Fruit fly (Drosophila melanogaster): ENCODE measurements around the gene CG14309.

DNA sequence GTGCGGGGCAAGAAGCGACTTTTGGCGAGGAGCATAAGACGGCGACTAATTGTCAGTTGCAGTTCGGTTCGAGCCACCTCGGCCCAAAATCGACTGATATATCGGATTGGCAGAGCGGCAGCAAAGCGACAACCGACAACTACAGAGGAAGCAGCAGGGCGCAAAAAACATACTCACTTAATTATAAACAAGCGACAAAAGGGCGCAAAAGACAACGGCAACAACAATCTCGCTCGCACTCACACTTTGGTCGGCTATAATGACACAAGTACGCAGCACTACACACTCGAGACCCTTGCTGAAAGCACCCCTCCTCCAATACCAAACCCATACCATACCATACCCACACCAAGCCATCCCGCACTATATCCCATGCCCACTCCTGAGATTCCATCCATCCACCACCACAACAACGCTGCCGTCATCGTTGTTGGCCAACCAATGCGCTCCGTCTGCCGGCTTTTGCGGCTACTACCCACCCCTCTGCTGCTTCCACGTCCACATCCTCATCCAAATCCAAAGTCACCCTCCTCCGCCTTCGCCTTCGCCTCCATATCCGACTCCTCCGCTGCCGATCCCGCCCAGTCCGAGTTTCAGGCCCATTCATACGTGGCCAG, 12.1 kb downstream of the CG14309 start, which contains the start of gene gl:
- TF ChIP-seq fd85E (GFP tag; optimal IDR thresholded peaks at IDR 0.05) (no peak), achi (GFP tag; optimal IDR thresholded peaks at IDR 0.05) (no peak), fd59A (GFP tag; optimal IDR thresholded peaks at IDR 0.05) (no peak), Ets21C (GFP tag; optimal IDR thresholded peaks at IDR 0.05) (no peak), dac (GFP tag; optimal IDR thresholded peaks at IDR 0.05) (no peak), CG32006 (GFP tag; optimal IDR thresholded peaks at IDR 0.05) (no peak), Met (GFP tag; optimal IDR thresholded peaks at IDR 0.05) (no peak), CG1621 (tag; optimal IDR thresholded peaks at IDR 0.05) (no peak), CG7368 (GFP tag; optimal IDR thresholded peaks at IDR 0.05) (no peak), CG16779 (tag; optimal IDR thresholded peaks at IDR 0.05) (no peak), vri (GFP tag; optimal IDR thresholded peaks at IDR 0.05) (no peak), Sox14 (GFP tag; optimal IDR thresholded peaks at IDR 0.05) (no peak), acj6 (GFP tag; optimal IDR thresholded peaks at IDR 0.05) (no peak)

All from whole organism, prepupa.